Fruit fly (Drosophila melanogaster) whole organism, wandering third instar larva: Measurements from ENCODE around the gene CG31176.

Experiments used
- GATAd ChIP-seq: sonication (Bioruptor generic); optimal IDR thresholded peaks from 2 replicates; lab custom pipeline; 2016; ENCODE audit warnings: missing biosample characterization, missing genetic modification characterization
- N ChIP-seq: fragments of >200 bp; optimal IDR thresholded peaks from 2 replicates; lab custom pipeline; 2018; ENCODE audit warnings: missing biosample characterization, missing external identifiers, missing genetic modification characterization
- OdsH ChIP-seq: fragments of 200-800 bp; sonication (Bioruptor generic); optimal IDR thresholded peaks from 2 replicates; lab custom pipeline; 2016; ENCODE audit warnings: missing biosample characterization, mild to moderate bottlenecking, missing genetic modification characterization
- dsf ChIP-seq: sonication (Bioruptor generic); optimal IDR thresholded peaks from 2 replicates; lab custom pipeline; 2016; ENCODE audit warnings: missing biosample characterization, missing genetic modification characterization, borderline replicate concordance
- ey ChIP-seq: fragments of 200-800 bp; sonication (Bioruptor generic); optimal IDR thresholded peaks from 2 replicates; lab custom pipeline; 2016; ENCODE audit warnings: missing biosample characterization, missing genetic modification characterization
- h ChIP-seq: fragments of 200-800 bp; sonication (Bioruptor generic); optimal IDR thresholded peaks from 3 replicates; lab custom pipeline; 2016; ENCODE audit warnings: missing biosample characterization, mild to moderate bottlenecking, missing genetic modification characterization
- lola ChIP-seq: fragments of >200 bp; optimal IDR thresholded peaks from 2 replicates; lab custom pipeline; 2017; ENCODE audit warnings: missing biosample characterization, missing genetic modification characterization
- pan ChIP-seq: fragments of >200 bp; optimal IDR thresholded peaks from 2 replicates; lab custom pipeline; 2017
- psq ChIP-seq: fragments of 200-800 bp; sonication (Bioruptor generic); optimal IDR thresholded peaks from 3 replicates; lab custom pipeline; 2017; ENCODE audit warnings: missing biosample characterization, mild to moderate bottlenecking, missing genetic modification characterization, moderate library complexity
- sv ChIP-seq: fragments of 200-800 bp; sonication (Bioruptor generic); optimal IDR thresholded peaks from 3 replicates; lab custom pipeline; 2016; ENCODE audit warnings: missing biosample characterization, missing genetic modification characterization

dm6 chr3R:21658281-21658680, 61.2 kb downstream of the CG31176 start:
- TF ChIP-seq ey (GFP tag; lab: Kevin White, UChicago) = no peak
- no peak for TF ChIP-seq h
- no peak for TF ChIP-seq pan
- TF ChIP-seq dsf (GFP tag; lab: Kevin White, UChicago) = no peak
- peak; percentile 30 for TF ChIP-seq psq (GFP tag; lab: Kevin White, UChicago)
- no peak for TF ChIP-seq sv (GFP tag; lab: Kevin White, UChicago)
- no peak for TF ChIP-seq OdsH (GFP tag; lab: Kevin White, UChicago)
- TF ChIP-seq GATAd (GFP tag; lab: Kevin White, UChicago) = no peak
- TF ChIP-seq N (GFP tag; lab: Kevin White, UChicago) = no peak
- TF ChIP-seq lola = no peak
